Worm (Caenorhabditis elegans) whole organism, L2 larva: ENCODE data around the gene C50B8.5.

ENCODE experiments used
- C34F6.9 ChIP-seq: fragments of 150-350 bp; optimal IDR thresholded peaks from 2 replicates; lab custom pipeline; 2014; ENCODE audit warnings: missing biosample characterization, missing genetic modification characterization
- F13H6.1 ChIP-seq: sonication (generic microtip); optimal IDR thresholded peaks from 2 replicates; lab custom pipeline; 2016; ENCODE audit warnings: missing genetic modification characterization, missing compliant biosample characterization
- R02D3.7 ChIP-seq: fragments of 150-350 bp; optimal IDR thresholded peaks from 2 replicates; lab custom pipeline; 2014; ENCODE audit warnings: missing biosample characterization, missing genetic modification characterization
- Y55F3AM.14 ChIP-seq: fragments of 200-800 bp; sonication (Bioruptor generic); optimal IDR thresholded peaks from 2 replicates; lab custom pipeline; 2018; ENCODE audit warnings: mild to moderate bottlenecking, missing genetic modification characterization, missing compliant biosample characterization
- ZK546.5 ChIP-seq: sonication (generic microtip); optimal IDR thresholded peaks from 2 replicates; lab custom pipeline; 2017; ENCODE audit warnings: missing biosample characterization, missing genetic modification characterization
- aly-2 ChIP-seq: fragments of 150-350 bp; optimal IDR thresholded peaks from 2 replicates; lab custom pipeline; 2014; ENCODE audit warnings: missing biosample characterization, missing genetic modification characterization
- ama-1 ChIP-seq: fragments of 150-350 bp; optimal IDR thresholded peaks from 2 replicates; lab custom pipeline; 2018; ENCODE audit warnings: inconsistent platforms
- blmp-1 ChIP-seq: sonication (generic microtip); optimal IDR thresholded peaks from 2 replicates; lab custom pipeline; 2017; ENCODE audit warnings: missing genetic modification characterization, mild to moderate bottlenecking, missing compliant biosample characterization, antibody characterized with exemption, moderate library complexity; ENCODE audit not compliant: insufficient read depth
- ceh-16 ChIP-seq: fragments of 150-350 bp; optimal IDR thresholded peaks from 2 replicates; lab custom pipeline; 2014; ENCODE audit warnings: missing biosample characterization, missing genetic modification characterization
- ceh-82 ChIP-seq: fragments of 150-350 bp; optimal IDR thresholded peaks from 2 replicates; lab custom pipeline; 2014; ENCODE audit warnings: missing biosample characterization, missing genetic modification characterization
- crh-2 ChIP-seq: sonication (generic microtip); optimal IDR thresholded peaks from 2 replicates; lab custom pipeline; 2017; ENCODE audit warnings: missing biosample characterization, missing genetic modification characterization
- dmd-4 ChIP-seq: sonication (generic microtip); optimal IDR thresholded peaks from 2 replicates; lab custom pipeline; 2017; ENCODE audit warnings: missing biosample characterization, missing genetic modification characterization
- egl-27 ChIP-seq: sonication (generic microtip); optimal IDR thresholded peaks from 3 replicates; lab custom pipeline; 2017; ENCODE audit warnings: missing biosample characterization, missing genetic modification reagents, missing genetic modification characterization
- elt-3 ChIP-seq: sonication (generic microtip); optimal IDR thresholded peaks from 2 replicates; lab custom pipeline; 2017; ENCODE audit warnings: missing biosample characterization, missing genetic modification characterization
- fos-1 ChIP-seq: fragments of 150-350 bp; optimal IDR thresholded peaks from 2 replicates; lab custom pipeline; 2014; ENCODE audit warnings: missing biosample characterization, missing genetic modification characterization
- gmeb-1 ChIP-seq: fragments of 150-350 bp; optimal IDR thresholded peaks from 2 replicates; lab custom pipeline; 2014; ENCODE audit warnings: missing biosample characterization, missing genetic modification characterization
- lin-11 ChIP-seq: fragments of 150-350 bp; sonication (generic microtip); optimal IDR thresholded peaks from 2 replicates; lab custom pipeline; 2014; ENCODE audit warnings: missing biosample characterization, missing genetic modification characterization, inconsistent platforms, mixed read lengths
- lin-13 ChIP-seq: fragments of 150-350 bp; optimal IDR thresholded peaks from 2 replicates; lab custom pipeline; 2014; ENCODE audit warnings: missing biosample characterization, missing genetic modification reagents, missing genetic modification characterization
- lin-39 ChIP-seq: fragments of 150-350 bp; optimal IDR thresholded peaks from 2 replicates; lab custom pipeline; 2014; ENCODE audit warnings: missing biosample characterization, missing genetic modification reagents, missing genetic modification characterization
- lsy-2 ChIP-seq, 2 experiments: fragments of 150-350 bp in 1 of 2; sonication (generic microtip) in 1 of 2; optimal IDR thresholded peaks; 2 replicates each; lab custom pipeline; 2014 to 2017; ENCODE audit warnings: missing biosample characterization in 2 of 2, missing genetic modification characterization in 2 of 2
- mbf-1 ChIP-seq: sonication (generic microtip); optimal IDR thresholded peaks from 2 replicates; lab custom pipeline; 2017; ENCODE audit warnings: missing biosample characterization, missing genetic modification characterization
- mdl-1 ChIP-seq, 2 experiments: fragments of 150-350 bp in 1 of 2; sonication (generic microtip) in 1 of 2; optimal IDR thresholded peaks; 2 replicates each; lab custom pipeline; 2017; ENCODE audit warnings: missing biosample characterization in 2 of 2, missing genetic modification characterization in 2 of 2
- nhr-10 ChIP-seq: sonication (generic microtip); optimal IDR thresholded peaks from 2 replicates; lab custom pipeline; 2017; ENCODE audit warnings: missing biosample characterization, missing genetic modification characterization
- nhr-12 ChIP-seq: fragments of 150-350 bp; optimal IDR thresholded peaks from 2 replicates; lab custom pipeline; 2014; ENCODE audit warnings: missing biosample characterization, missing genetic modification characterization
- nhr-129 ChIP-seq: fragments of 150-350 bp; optimal IDR thresholded peaks from 2 replicates; lab custom pipeline; 2014; ENCODE audit warnings: missing biosample characterization, missing genetic modification characterization
- nhr-21 ChIP-seq: fragments of 150-350 bp; optimal IDR thresholded peaks from 2 replicates; lab custom pipeline; 2014; ENCODE audit warnings: missing biosample characterization, missing genetic modification characterization
- nhr-23 ChIP-seq: fragments of 150-350 bp; optimal IDR thresholded peaks from 2 replicates; lab custom pipeline; 2014; ENCODE audit warnings: missing biosample characterization, missing genetic modification reagents, missing genetic modification characterization
- nhr-237 ChIP-seq: fragments of 150-350 bp; optimal IDR thresholded peaks from 2 replicates; lab custom pipeline; 2014; ENCODE audit warnings: missing biosample characterization, missing genetic modification characterization
- nhr-25 ChIP-seq: fragments of 150-350 bp; sonication (generic microtip); optimal IDR thresholded peaks from 3 replicates; lab custom pipeline; 2014; ENCODE audit warnings: missing biosample characterization, missing genetic modification characterization
- nhr-6 ChIP-seq: fragments of 150-350 bp; optimal IDR thresholded peaks from 2 replicates; lab custom pipeline; 2014; ENCODE audit warnings: missing biosample characterization, missing genetic modification characterization
- nhr-77 ChIP-seq: fragments of 150-350 bp; optimal IDR thresholded peaks from 2 replicates; lab custom pipeline; 2014; ENCODE audit warnings: missing biosample characterization, missing genetic modification characterization
- peb-1 ChIP-seq: fragments of 150-350 bp; optimal IDR thresholded peaks from 2 replicates; lab custom pipeline; 2014; ENCODE audit warnings: missing biosample characterization, missing genetic modification characterization
- sem-4 ChIP-seq: fragments of 150-350 bp; optimal IDR thresholded peaks from 2 replicates; lab custom pipeline; 2014; ENCODE audit warnings: missing biosample characterization, missing genetic modification reagents, missing genetic modification characterization
- skn-1 ChIP-seq: sonication (generic microtip); optimal IDR thresholded peaks from 2 replicates; lab custom pipeline; 2017; ENCODE audit warnings: missing biosample characterization, missing genetic modification characterization
- sma-3 ChIP-seq: sonication (generic microtip); optimal IDR thresholded peaks from 2 replicates; lab custom pipeline; 2016; ENCODE audit warnings: missing genetic modification reagents, missing genetic modification characterization, missing compliant biosample characterization
- sma-9 ChIP-seq, 2 experiments: fragments of 150-350 bp in 1 of 2; sonication (generic microtip) in 1 of 2; optimal IDR thresholded peaks; 2 replicates each; lab custom pipeline; 2014 to 2016; ENCODE audit warnings: missing genetic modification characterization in 2 of 2, mild to moderate bottlenecking in 1 of 2, missing biosample characterization in 1 of 2, missing compliant biosample characterization in 1 of 2, missing genetic modification reagents in 1 of 2, moderate library complexity in 1 of 2
- snpc-4 ChIP-seq: fragments of 150-350 bp; optimal IDR thresholded peaks from 2 replicates; lab custom pipeline; 2014; ENCODE audit warnings: missing biosample characterization, missing genetic modification characterization
- unc-39 ChIP-seq: fragments of 150-350 bp; optimal IDR thresholded peaks from 2 replicates; lab custom pipeline; 2014; ENCODE audit warnings: missing biosample characterization, missing genetic modification characterization
- unc-55 ChIP-seq: fragments of 150-350 bp; sonication (generic microtip); optimal IDR thresholded peaks from 3 replicates; lab custom pipeline; 2014; ENCODE audit warnings: missing biosample characterization, missing genetic modification reagents, missing genetic modification characterization
- unc-62 ChIP-seq: fragments of 150-350 bp; optimal IDR thresholded peaks from 2 replicates; lab custom pipeline; 2014; ENCODE audit warnings: missing biosample characterization, missing genetic modification reagents, missing genetic modification characterization
- zag-1 ChIP-seq: fragments of 150-350 bp; optimal IDR thresholded peaks from 2 replicates; lab custom pipeline; 2014; ENCODE audit warnings: missing biosample characterization, missing genetic modification characterization
- ztf-1 ChIP-seq: fragments of 200-800 bp; sonication (Bioruptor generic); conservative IDR thresholded peaks from 2 replicates; pipeline ENCODE4 v1.3.6; 2022; ENCODE audit warnings: missing genetic modification characterization, missing compliant biosample characterization
- ztf-4 ChIP-seq: fragments of 150-350 bp; optimal IDR thresholded peaks from 2 replicates; lab custom pipeline; 2014; ENCODE audit warnings: missing biosample characterization, missing genetic modification characterization

The C50B8.5 gene

ce11 chrV:13580696-13581095 is at the start of gene C50B8.5:
C50B8.5 (plus strand) TSS chrV:13580968.
- TF ChIP-seq F13H6.1 = peak; percentile 15
- TF ChIP-seq fos-1 = peak; percentile 74
- TF ChIP-seq peb-1 (tag; lab: Kevin White, UChicago) = no peak
- no peak for TF ChIP-seq nhr-237 (tag; lab: Kevin White, UChicago)
- TF ChIP-seq dmd-4 (tag; lab: Kevin White, UChicago) = no peak

ce11 chrV:13532469-13532868 is 48.3 kb upstream of the C50B8.5 start:
- no peak for TF ChIP-seq nhr-77
- TF ChIP-seq ama-1 (lab: Kevin White, UChicago) = no peak
- TF ChIP-seq peb-1 (tag; lab: Kevin White, UChicago) = no peak
- no peak for TF ChIP-seq nhr-21 (tag; lab: Kevin White, UChicago)
- TF ChIP-seq zag-1 (tag; lab: Kevin White, UChicago) = no peak
- TF ChIP-seq ceh-16 (tag; lab: Kevin White, UChicago) = no peak
- TF ChIP-seq skn-1 (tag; lab: Kevin White, UChicago) = no peak

- TF ChIP-seq ceh-82 (tag; lab: Kevin White, UChicago) = no peak
- no peak for TF ChIP-seq mdl-1 (tag; optimal IDR thresholded peaks at IDR 0.05; lab: Kevin White, UChicago)
- TF ChIP-seq crh-2 = no peak
- TF ChIP-seq ama-1 (lab: Kevin White, UChicago) = no peak
- TF ChIP-seq nhr-23 (tag; lab: Kevin White, UChicago) = no peak
- TF ChIP-seq unc-39 (tag; lab: Kevin White, UChicago) = no peak
- no peak for TF ChIP-seq lin-11 (tag; lab: Kevin White, UChicago)
- TF ChIP-seq sma-3 (GFP tag; lab: Kevin White, UChicago) = no peak
- no peak for TF ChIP-seq zag-1 (tag; lab: Kevin White, UChicago)
- TF ChIP-seq snpc-4 = no peak
- TF ChIP-seq blmp-1 (tag; lab: Kevin White, UChicago) = no peak
- TF ChIP-seq aly-2 (tag; lab: Kevin White, UChicago) = no peak
- TF ChIP-seq mbf-1 (tag; lab: Kevin White, UChicago) = no peak
- TF ChIP-seq lin-39 (tag; lab: Kevin White, UChicago) = no peak
- no peak for TF ChIP-seq C34F6.9 (tag; lab: Kevin White, UChicago)
- TF ChIP-seq nhr-21 (tag; lab: Kevin White, UChicago) = no peak
- TF ChIP-seq unc-62 (GFP tag; lab: Kevin White, UChicago) = no peak
- TF ChIP-seq dmd-4 (tag; lab: Kevin White, UChicago) = no peak
- no peak for TF ChIP-seq nhr-12 (tag; lab: Kevin White, UChicago)
Observed at ce11 chrV:13536058-13536579, 44.6 kb upstream of the C50B8.5 start, which contains the start of gene frpr-5. frpr-5 (minus strand) TSS chrV:13536108.

ce11 chrV:13551601-13552000 is 29.2 kb upstream of the C50B8.5 start, which contains the start of the genes C56A3.4 and C56A3.5:
C56A3.4 (minus strand) TSS chrV:13551754.
C56A3.5 (plus strand) TSS chrV:13551967.
- TF ChIP-seq mdl-1 (tag; optimal IDR thresholded peaks at IDR 0.05; lab: Kevin White, UChicago) (no peak), unc-39 (tag; lab: Kevin White, UChicago) (no peak), skn-1 (tag; lab: Kevin White, UChicago) (peak; percentile 7), dmd-4 (tag; lab: Kevin White, UChicago) (no peak), fos-1 (peak; percentile 50), sem-4 (no peak), R02D3.7 (tag; lab: Kevin White, UChicago) (no peak), nhr-237 (tag; lab: Kevin White, UChicago) (no peak), nhr-77 (no peak), Y55F3AM.14 (no peak), ZK546.5 (no peak), zag-1 (tag; lab: Kevin White, UChicago) (no peak), peb-1 (tag; lab: Kevin White, UChicago) (no peak), crh-2 (peak; percentile 54), nhr-25 (tag; lab: Kevin White, UChicago) (no peak), ztf-1 (GFP tag; lab: Robert Waterston, UW) (no peak), elt-3 (tag; lab: Kevin White, UChicago) (no peak), unc-62 (GFP tag; lab: Kevin White, UChicago) (no peak), nhr-6 (tag; lab: Kevin White, UChicago) (no peak), sma-9 (GFP tag; optimal IDR thresholded peaks at IDR 0.05; lab: Kevin White, UChicago) (peak; percentile 54), sma-9 (tag; optimal IDR thresholded peaks at IDR 0.05; lab: Kevin White, UChicago) (no peak), nhr-129 (tag; lab: Kevin White, UChicago) (peak; percentile 60), sma-3 (GFP tag; lab: Kevin White, UChicago) (peak; percentile 30), nhr-23 (tag; lab: Kevin White, UChicago) (no peak), gmeb-1 (tag; lab: Kevin White, UChicago) (peak; percentile 64), lin-13 (peak; percentile 1), nhr-21 (tag; lab: Kevin White, UChicago) (no peak), ama-1 (lab: Kevin White, UChicago) (no peak), ceh-82 (tag; lab: Kevin White, UChicago) (no peak), nhr-10 (tag; lab: Kevin White, UChicago) (no peak), ztf-4 (tag; lab: Kevin White, UChicago) (no peak), C34F6.9 (tag; lab: Kevin White, UChicago) (peak; percentile 82), blmp-1 (tag; lab: Kevin White, UChicago) (no peak), egl-27 (tag; lab: Kevin White, UChicago) (no peak), unc-55 (GFP tag; lab: Kevin White, UChicago) (peak; percentile 67), snpc-4 (peak; percentile 14), nhr-12 (tag; lab: Kevin White, UChicago) (no peak), lsy-2 (tag; optimal IDR thresholded peaks at IDR 0.05; lab: Kevin White, UChicago) (peak; percentile 43 to 67), lin-11 (tag; lab: Kevin White, UChicago) (no peak)
